Worm (Caenorhabditis elegans) whole organism, L2 larva: ENCODE data around the gene Y38H6C.9.

Source experiments
- ZK546.5 ChIP-seq: sonication (generic microtip); optimal IDR thresholded peaks from 2 replicates; lab custom pipeline; 2017; ENCODE audit warnings: missing biosample characterization, missing genetic modification characterization
- blmp-1 ChIP-seq: sonication (generic microtip); optimal IDR thresholded peaks from 2 replicates; lab custom pipeline; 2017; ENCODE audit warnings: missing genetic modification characterization, mild to moderate bottlenecking, missing compliant biosample characterization, antibody characterized with exemption, moderate library complexity; ENCODE audit not compliant: insufficient read depth
- nhr-11 ChIP-seq: fragments of 150-350 bp; optimal IDR thresholded peaks from 2 replicates; lab custom pipeline; 2014; ENCODE audit warnings: missing biosample characterization, missing genetic modification characterization
- nhr-237 ChIP-seq: fragments of 150-350 bp; optimal IDR thresholded peaks from 2 replicates; lab custom pipeline; 2014; ENCODE audit warnings: missing biosample characterization, missing genetic modification characterization
- peb-1 ChIP-seq: fragments of 150-350 bp; optimal IDR thresholded peaks from 2 replicates; lab custom pipeline; 2014; ENCODE audit warnings: missing biosample characterization, missing genetic modification characterization
- unc-62 ChIP-seq: fragments of 150-350 bp; optimal IDR thresholded peaks from 2 replicates; lab custom pipeline; 2014; ENCODE audit warnings: missing biosample characterization, missing genetic modification reagents, missing genetic modification characterization
- ztf-1 ChIP-seq: fragments of 200-800 bp; sonication (Bioruptor generic); conservative IDR thresholded peaks from 2 replicates; pipeline ENCODE4 v1.3.6; 2022; ENCODE audit warnings: missing genetic modification characterization, missing compliant biosample characterization
- ztf-11 ChIP-seq: sonication (generic microtip); optimal IDR thresholded peaks from 2 replicates; lab custom pipeline; 2017; ENCODE audit warnings: missing biosample characterization, missing genetic modification characterization

ce11 chrV:20539055-20539454 lies 17.0 kb upstream of the Y38H6C.9 start, which contains the start of gene Y38H6C.16:
- TF ChIP-seq unc-62 (GFP tag; lab: Kevin White, UChicago): no peak
- no peak for TF ChIP-seq nhr-237 (tag; lab: Kevin White, UChicago)
- no peak for TF ChIP-seq nhr-11
- TF ChIP-seq peb-1 (tag; lab: Kevin White, UChicago): no peak
- no peak for TF ChIP-seq ztf-1 (GFP tag; lab: Robert Waterston, UW)
- no peak for TF ChIP-seq blmp-1 (tag; lab: Kevin White, UChicago)
- TF ChIP-seq ztf-11: no peak
- no peak for TF ChIP-seq ZK546.5
